Fruit fly (Drosophila melanogaster) whole organism, embryonic: ENCODE data around the gene Unr.

Experiments
- Abd-B ChIP-seq: fragments of 200-800 bp; sonication (Bioruptor generic); optimal IDR thresholded peaks from 2 replicates; lab custom pipeline; 2018; ENCODE audit warnings: missing biosample characterization, mild to moderate bottlenecking, missing genetic modification characterization, moderate library complexity
- Antp ChIP-seq: fragments of 200-800 bp; sonication (Bioruptor generic); optimal IDR thresholded peaks from 3 replicates; lab custom pipeline; 2016; ENCODE audit warnings: missing biosample characterization, missing genetic modification characterization
- Awh ChIP-seq: fragments of 200-800 bp; sonication (Bioruptor generic); IDR thresholded peaks from 2 replicates; pipeline ENCODE4, ENCODE4 v1.3.6; 2022; ENCODE audit warnings: missing biosample characterization, missing genetic modification characterization
- BtbVII ChIP-seq: fragments of 200-800 bp; sonication (Bioruptor generic); optimal IDR thresholded peaks from 3 replicates; lab custom pipeline; 2017; ENCODE audit warnings: missing biosample characterization, mild to moderate bottlenecking, missing genetic modification characterization
- CG10267 ChIP-seq: fragments of 200-800 bp; sonication (Bioruptor generic); optimal IDR thresholded peaks from 2 replicates; lab custom pipeline; 2018; ENCODE audit warnings: missing biosample characterization, mild to moderate bottlenecking, missing genetic modification characterization, moderate library complexity
- CG10979 ChIP-seq: fragments of 200-800 bp; sonication (Bioruptor generic); optimal IDR thresholded peaks from 2 replicates; lab custom pipeline; 2018; ENCODE audit warnings: missing biosample characterization, mild to moderate bottlenecking, missing genetic modification characterization, moderate library complexity
- CG13296 ChIP-seq: fragments of 200-800 bp; sonication (Bioruptor generic); optimal IDR thresholded peaks from 3 replicates; lab custom pipeline; 2018; ENCODE audit warnings: missing biosample characterization, mild to moderate bottlenecking, missing genetic modification characterization
- CG13775 ChIP-seq: fragments of 200-800 bp; sonication (Bioruptor generic); optimal IDR thresholded peaks from 3 replicates; lab custom pipeline; 2017; ENCODE audit warnings: missing biosample characterization, mild to moderate bottlenecking, missing genetic modification characterization
- CG15696 ChIP-seq: fragments of 200-800 bp; sonication (Bioruptor generic); optimal IDR thresholded peaks from 2 replicates; lab custom pipeline; 2019; ENCODE audit warnings: missing biosample characterization, mild to moderate bottlenecking, missing genetic modification characterization, moderate library complexity
- CG17186 ChIP-seq: fragments of 200-800 bp; sonication (Bioruptor generic); optimal IDR thresholded peaks from 3 replicates; lab custom pipeline; 2017; ENCODE audit warnings: missing biosample characterization, missing genetic modification reagents, missing genetic modification characterization
- CG18262 ChIP-seq: fragments of 200-800 bp; optimal IDR thresholded peaks from 3 replicates; lab custom pipeline; 2019; ENCODE audit warnings: missing biosample characterization, mild to moderate bottlenecking, missing genetic modification characterization, moderate library complexity
- CG3065 ChIP-seq: fragments of 200-800 bp; sonication (Bioruptor generic); optimal IDR thresholded peaks from 2 replicates; lab custom pipeline; 2016; ENCODE audit warnings: missing biosample characterization, missing genetic modification characterization
- CG4617 ChIP-seq: fragments of 200-800 bp; sonication (Bioruptor generic); optimal IDR thresholded peaks from 3 replicates; lab custom pipeline; 2016; ENCODE audit warnings: missing biosample characterization, missing genetic modification characterization, borderline replicate concordance
- CG6254 ChIP-seq: fragments of 200-800 bp; sonication (Bioruptor generic); optimal IDR thresholded peaks from 3 replicates; lab custom pipeline; 2017; ENCODE audit warnings: mild to moderate bottlenecking, missing biosample characterization, missing genetic modification reagents, missing genetic modification characterization
- CG6813 ChIP-seq: fragments of 200-800 bp; sonication (Bioruptor generic); optimal IDR thresholded peaks from 2 replicates; lab custom pipeline; 2017; ENCODE audit warnings: missing biosample characterization, missing genetic modification characterization, mild to moderate bottlenecking, moderate library complexity, missing genetic modification reagents
- CG8388 ChIP-seq: fragments of 200-800 bp; sonication (Bioruptor generic); optimal IDR thresholded peaks from 2 replicates; lab custom pipeline; 2019; ENCODE audit warnings: missing biosample characterization, mild to moderate bottlenecking, missing genetic modification characterization, moderate library complexity
- CG9727 ChIP-seq: fragments of 200-800 bp; sonication (Bioruptor generic); optimal IDR thresholded peaks from 3 replicates; lab custom pipeline; 2017; ENCODE audit warnings: missing biosample characterization, mild to moderate bottlenecking, missing genetic modification characterization
- CG9797 ChIP-seq: fragments of 200-800 bp; sonication (Bioruptor generic); optimal IDR thresholded peaks from 3 replicates; lab custom pipeline; 2018; ENCODE audit warnings: missing biosample characterization, mild to moderate bottlenecking, missing genetic modification characterization
- CHES-1-like ChIP-seq: fragments of 200-800 bp; sonication (Bioruptor generic); optimal IDR thresholded peaks from 2 replicates; lab custom pipeline; 2016; ENCODE audit warnings: missing biosample characterization, missing genetic modification characterization
- CrebB ChIP-seq: fragments of 200-800 bp; sonication (Bioruptor generic); optimal IDR thresholded peaks from 3 replicates; lab custom pipeline; 2018; ENCODE audit warnings: missing biosample characterization, mild to moderate bottlenecking, missing genetic modification characterization
- D19A ChIP-seq: fragments of 200-800 bp; optimal IDR thresholded peaks from 3 replicates; lab custom pipeline; 2019; ENCODE audit warnings: missing biosample characterization, mild to moderate bottlenecking, missing genetic modification characterization, moderate library complexity
- Dad ChIP-seq: fragments of 200-800 bp; sonication (Bioruptor generic); optimal IDR thresholded peaks from 3 replicates; lab custom pipeline; 2016; ENCODE audit warnings: missing biosample characterization, missing genetic modification characterization
- Dref ChIP-seq: fragments of 200-800 bp; sonication (Bioruptor generic); IDR thresholded peaks from 2 replicates; pipeline ENCODE4 v1.3.6; 2022; ENCODE audit warnings: missing biosample characterization, missing genetic modification characterization
- Ets65A ChIP-seq: fragments of 200-800 bp; sonication (Bioruptor generic); peaks from one replicate; lab custom pipeline; 2016; ENCODE audit warnings: missing biosample characterization, missing genetic modification characterization
- GATAe ChIP-seq: fragments of 200-800 bp; sonication (Bioruptor generic); conservative IDR thresholded peaks from 2 replicates; pipeline ENCODE4 v1.3.6; 2022; ENCODE audit warnings: missing biosample characterization, missing genetic modification characterization
- H15 ChIP-seq: fragments of 200-800 bp; sonication (Bioruptor generic); IDR thresholded peaks from 3 replicates; pipeline ENCODE4 v1.3.6; 2022; ENCODE audit warnings: missing biosample characterization, missing genetic modification characterization
- Hmx ChIP-seq: fragments of 200-800 bp; sonication (Bioruptor generic); optimal IDR thresholded peaks from 2 replicates; lab custom pipeline; 2016; ENCODE audit warnings: missing biosample characterization, missing genetic modification characterization
- MBD-R2 ChIP-seq: fragments of 200-800 bp; sonication (Bioruptor generic); IDR thresholded peaks from 2 replicates; pipeline ENCODE4 v1.3.6; 2022; ENCODE audit warnings: missing biosample characterization, missing genetic modification characterization
- Max ChIP-seq: fragments of 200-800 bp; sonication (Bioruptor generic); optimal IDR thresholded peaks from 2 replicates; lab custom pipeline; 2016; ENCODE audit warnings: missing biosample characterization, mild to moderate bottlenecking, missing genetic modification characterization
- Mrtf ChIP-seq: fragments of 200-800 bp; sonication (Bioruptor generic); IDR thresholded peaks from 3 replicates; pipeline ENCODE4 v1.3.6; 2022; ENCODE audit warnings: missing biosample characterization, missing genetic modification characterization
- Myb ChIP-seq: fragments of 200-800 bp; sonication (Bioruptor generic); optimal IDR thresholded peaks from 2 replicates; lab custom pipeline; 2016; ENCODE audit warnings: missing biosample characterization, missing genetic modification characterization
- Sin3A ChIP-seq: fragments of >200 bp; optimal IDR thresholded peaks from 2 replicates; lab custom pipeline; 2018
- Sox102F ChIP-seq: fragments of 200-800 bp; sonication (Bioruptor generic); optimal IDR thresholded peaks from 2 replicates; lab custom pipeline; 2018; ENCODE audit warnings: missing biosample characterization, mild to moderate bottlenecking, missing genetic modification characterization, moderate library complexity
- Tbp ChIP-seq: fragments of >200 bp; optimal IDR thresholded peaks from 2 replicates; lab custom pipeline; 2018; ENCODE audit warnings: missing biosample characterization, missing genetic modification characterization
- crol ChIP-seq: fragments of 200-800 bp; sonication (Bioruptor generic); IDR thresholded peaks from 2 replicates; pipeline ENCODE4 v1.3.6; 2022; ENCODE audit warnings: missing biosample characterization, missing genetic modification characterization
- fu2 ChIP-seq: fragments of 200-800 bp; sonication (Bioruptor generic); optimal IDR thresholded peaks from 2 replicates; lab custom pipeline; 2016; ENCODE audit warnings: missing biosample characterization, missing genetic modification characterization
- nmo ChIP-seq: fragments of 200-800 bp; sonication (Bioruptor generic); optimal IDR thresholded peaks from 2 replicates; lab custom pipeline; 2018; ENCODE audit warnings: missing biosample characterization, mild to moderate bottlenecking, missing genetic modification characterization, moderate library complexity
- pfk ChIP-seq: fragments of 200-800 bp; sonication (Bioruptor generic); optimal IDR thresholded peaks from 2 replicates; lab custom pipeline; 2018; ENCODE audit warnings: missing biosample characterization, mild to moderate bottlenecking, missing genetic modification characterization, moderate library complexity
- pnt ChIP-seq: fragments of 200-800 bp; sonication (Bioruptor generic); optimal IDR thresholded peaks from 3 replicates; lab custom pipeline; 2016; ENCODE audit warnings: missing biosample characterization, missing genetic modification characterization
- prd ChIP-seq, 3 experiments: fragments of >200 bp in 2 of 3; fragments of 200-800 bp in 1 of 3; sonication (Bioruptor generic) in 1 of 3; optimal IDR thresholded peaks in 2 of 3; IDR thresholded peaks in 1 of 3; 2 replicates in 2 of 3; 3 replicates in 1 of 3; pipeline versions ENCODE4 v1.3.6 to Lab custom; 2017 to 2022; ENCODE audit warnings: missing biosample characterization in 1 of 3, missing genetic modification characterization in 1 of 3
- ranshi ChIP-seq: fragments of 200-800 bp; sonication (Bioruptor generic); IDR thresholded peaks from 2 replicates; pipeline ENCODE4 v1.3.6; 2022; ENCODE audit warnings: missing biosample characterization, missing genetic modification characterization
- row ChIP-seq: fragments of 200-800 bp; sonication (Bioruptor generic); IDR thresholded peaks from 3 replicates; pipeline ENCODE4 v1.3.6; 2022; ENCODE audit warnings: missing biosample characterization, missing genetic modification characterization
- scrt ChIP-seq: fragments of 200-800 bp; sonication (Bioruptor generic); optimal IDR thresholded peaks from 2 replicates; lab custom pipeline; 2018; ENCODE audit warnings: missing biosample characterization, mild to moderate bottlenecking, missing genetic modification characterization, moderate library complexity
- sens ChIP-seq: fragments of 200-800 bp; sonication (Bioruptor generic); peaks from one replicate; lab custom pipeline; 2016; ENCODE audit warnings: missing biosample characterization, missing genetic modification characterization
- slou ChIP-seq: fragments of 200-800 bp; sonication (Bioruptor generic); optimal IDR thresholded peaks from 3 replicates; lab custom pipeline; 2016; ENCODE audit warnings: missing biosample characterization, missing genetic modification characterization
- sr ChIP-seq: fragments of 200-800 bp; sonication (Bioruptor generic); IDR thresholded peaks from 3 replicates; pipeline ENCODE4 v1.3.6; 2022; ENCODE audit warnings: missing biosample characterization, missing genetic modification characterization
- ssp ChIP-seq: fragments of 200-800 bp; sonication (Bioruptor generic); IDR thresholded peaks from 2 replicates; pipeline ENCODE4 v1.3.6; 2022; ENCODE audit warnings: missing biosample characterization, missing genetic modification characterization
- zen2 ChIP-seq: fragments of 200-800 bp; sonication (Bioruptor generic); IDR thresholded peaks from 3 replicates; pipeline ENCODE4 v1.3.6; 2022; ENCODE audit warnings: missing biosample characterization, missing genetic modification characterization; ENCODE audit not compliant: partially characterized antibody

Unr gene

dm6 chr3L:8418984-8419383 lies 23.2 kb downstream of the Unr start (continued):
- TF ChIP-seq prd (optimal IDR thresholded peaks at IDR 0.05; lab: Kevin White, UChicago) (no peak), prd (GFP tag; IDR thresholded peaks at IDR 0.05; lab: Robert Waterston, UW) (peak; percentile 53; the same call in 2 of the 3 replicates), slou (no peak), Dref (GFP tag; lab: Robert Waterston, UW) (no peak), Hmx (no peak), CG13296 (GFP tag; lab: Kevin White, UChicago) (no peak), CG3065 (no peak), Tbp (GFP tag; lab: Kevin White, UChicago) (no peak), CrebB (tag; lab: Kevin White, UChicago) (no peak), Sox102F (GFP tag; lab: Kevin White, UChicago) (peak; percentile 53), pfk (GFP tag; lab: Kevin White, UChicago) (no peak), zen2 (GFP tag; lab: Robert Waterston, UW) (no peak), CG15696 (no peak), pnt (peak; percentile 10), CG6254 (no peak), CG18262 (tag; lab: Kevin White, UChicago) (peak; percentile 25), Antp (GFP tag; lab: Kevin White, UChicago) (peak; percentile 51)

- TF ChIP-seq Ets65A (peak; percentile 30), GATAe (GFP tag; lab: Robert Waterston, UW) (no peak)
These were observed 29.5 kb downstream of the Unr start, which contains the start of the genes Oseg1 and mtrm for dm6 chr3L:8412725-8413124. Gene Oseg1 (minus strand): TSS chr3L:8412825. Gene mtrm (plus strand): TSS chr3L:8413012.

DNA sequence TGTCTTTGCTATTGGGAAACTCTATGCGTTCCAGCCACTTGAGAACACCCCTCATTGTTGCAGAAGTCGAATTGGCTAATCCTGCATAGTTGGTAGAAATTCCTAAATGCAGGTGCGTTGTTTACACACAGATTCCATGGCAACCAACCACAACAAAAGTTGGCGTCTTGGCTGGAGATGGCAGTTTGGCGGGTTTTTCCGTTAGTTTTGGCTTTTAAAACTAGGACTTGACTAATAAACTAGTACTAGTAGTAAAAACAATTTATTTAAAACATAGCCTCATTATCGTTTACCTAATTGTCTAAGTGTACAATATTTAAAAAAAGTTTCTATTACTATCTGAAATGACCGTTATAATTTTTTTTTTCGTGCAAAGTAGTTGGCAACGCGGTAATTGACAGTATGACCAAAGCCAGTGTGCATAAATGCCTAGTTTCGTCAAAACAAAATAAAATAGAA lies 30.7 kb downstream of the Unr start, which contains the start of gene Exo70:
TSS of gene Exo70 (plus strand) at position 413 of the 459 bp plus-strand sequence.
- TF ChIP-seq Sin3A, result peak; percentile 62
- TF ChIP-seq ssp, result no peak
- peak; percentile 49 for TF ChIP-seq CHES-1-like (GFP tag; lab: Kevin White, UChicago)
- TF ChIP-seq H15, result no peak
- TF ChIP-seq ranshi (GFP tag; lab: Robert Waterston, UW), result no peak
- TF ChIP-seq CG8388 (GFP tag; lab: Kevin White, UChicago), result no peak
- TF ChIP-seq nmo, result peak; percentile 65
- TF ChIP-seq Abd-B, result peak; percentile 17
- TF ChIP-seq Awh (GFP tag; lab: Robert Waterston, UW), result no peak
- peak; percentile 63 for TF ChIP-seq CG9797
- peak; percentile 67 for TF ChIP-seq scrt (GFP tag; lab: Kevin White, UChicago)
- peak; percentile 94 for TF ChIP-seq Myb (GFP tag; lab: Kevin White, UChicago)
- TF ChIP-seq Max (GFP tag; lab: Kevin White, UChicago), result peak; percentile 23
- TF ChIP-seq sens, result peak; percentile 90
- TF ChIP-seq CG6813 (GFP tag; lab: Kevin White, UChicago), result no peak
- peak; percentile 13 for TF ChIP-seq Antp (GFP tag; lab: Kevin White, UChicago)
- TF ChIP-seq CG10979 (tag; lab: Kevin White, UChicago), result peak; percentile 15
- no peak for TF ChIP-seq sr (GFP tag; lab: Robert Waterston, UW)
- no peak for TF ChIP-seq Dad (GFP tag; lab: Kevin White, UChicago)
- no peak for TF ChIP-seq zen2 (GFP tag; lab: Robert Waterston, UW)
- peak; percentile 4 for TF ChIP-seq CG9727 (GFP tag; lab: Kevin White, UChicago)
- TF ChIP-seq CG17186 (GFP tag; lab: Kevin White, UChicago), result peak; percentile 7
- no peak for TF ChIP-seq crol (GFP tag; lab: Robert Waterston, UW)
- peak; percentile 18 for TF ChIP-seq fu2 (GFP tag; lab: Kevin White, UChicago)
- peak; percentile 48 for TF ChIP-seq CG4617
- TF ChIP-seq row, result peak; percentile 85
- TF ChIP-seq CG10267 (tag; lab: Kevin White, UChicago), result peak; percentile 74
- TF ChIP-seq MBD-R2 (GFP tag; lab: Robert Waterston, UW), result peak; percentile 56
- no peak for TF ChIP-seq D19A (tag; lab: Kevin White, UChicago)
- no peak for TF ChIP-seq slou
- TF ChIP-seq CG13775 (GFP tag; lab: Kevin White, UChicago), result peak; percentile 10
- no peak for TF ChIP-seq BtbVII (GFP tag; lab: Kevin White, UChicago)
- no peak for TF ChIP-seq Mrtf
